Worm (Caenorhabditis elegans): ENCODE measurements around the gene ZK1058.9.

The ZK1058.9 gene

DNA sequence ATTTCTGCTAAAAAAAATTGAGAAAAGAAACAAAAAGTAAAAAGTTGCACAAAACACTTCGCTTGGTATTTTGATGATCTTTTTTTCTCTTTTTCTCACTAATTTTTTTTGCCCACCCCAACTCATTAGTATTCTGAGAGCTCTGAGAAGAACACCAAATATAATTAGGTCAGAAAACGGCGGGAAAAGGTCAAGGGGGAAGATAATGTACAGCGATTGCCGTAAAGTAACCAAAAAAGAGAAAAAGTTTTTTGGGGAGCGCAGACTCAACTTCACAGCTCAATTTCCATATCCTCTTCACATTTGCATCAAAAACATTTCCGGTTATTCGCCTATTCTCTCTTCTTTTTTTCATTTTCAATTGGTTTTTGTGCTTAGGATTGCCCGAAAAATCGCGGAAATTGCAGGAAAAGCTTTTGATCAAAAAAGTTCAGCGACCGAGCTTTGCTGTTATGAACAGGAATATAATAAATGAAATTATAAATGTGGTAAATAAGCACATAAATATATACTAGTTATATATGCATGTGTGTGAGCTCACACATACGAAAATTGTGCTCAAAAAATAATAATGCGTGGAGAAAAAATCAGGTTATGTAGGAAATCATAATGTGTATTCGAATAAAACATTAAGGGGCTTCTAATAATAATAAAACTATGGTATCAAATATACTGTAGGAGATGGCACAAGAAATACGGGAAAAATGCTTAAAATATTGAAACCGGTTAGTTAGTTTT lies 23.3 kb downstream of the ZK1058.9 start (continued):
- TF ChIP-seq F52B5.7 (tag; optimal IDR thresholded peaks at IDR 0.05) (peak; percentile 57), lsy-27 (tag; optimal IDR thresholded peaks at IDR 0.05; ENCODE audit: borderline replicate concordance, insufficient read depth) (no peak), attf-5 (GFP tag; optimal IDR thresholded peaks at IDR 0.05) (peak; percentile 0), ama-1 (optimal IDR thresholded peaks at IDR 0.05) (peak; percentile 80), ama-1 (GFP tag; optimal IDR thresholded peaks at IDR 0.05) (no peak)

DNA sequence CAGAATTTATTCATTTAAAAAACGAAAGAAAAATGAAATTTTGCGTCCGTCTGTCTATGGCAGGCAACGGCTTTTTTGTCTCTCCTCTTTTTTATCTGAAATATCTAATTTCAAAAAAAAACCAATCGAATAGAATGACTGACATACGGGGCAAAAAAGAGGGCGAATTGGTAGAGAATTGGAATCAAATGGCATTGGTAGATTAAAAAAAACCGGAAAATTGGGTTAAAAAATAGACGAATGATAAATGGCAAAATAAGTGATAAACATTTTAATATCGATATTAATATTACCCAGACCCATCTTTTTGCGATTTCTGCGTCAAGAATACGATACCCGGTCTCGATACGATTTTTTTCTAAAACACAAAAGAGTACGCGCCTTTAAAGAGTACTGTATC lies 24.5 kb downstream of the ZK1058.9 start, which contains the start of gene tir-1:
Gene tir-1 (minus strand): TSS at position 101 of the 400 bp plus-strand sequence.
- TF ChIP-seq lir-1 (GFP tag; conservative IDR thresholded peaks at IDR 0.05) (no peak), die-1 (tag; optimal IDR thresholded peaks at IDR 0.05) (no peak), D2030.7 (GFP tag; IDR thresholded peaks at IDR 0.05) (no peak), nfya-1 (tag; optimal IDR thresholded peaks at IDR 0.05; ENCODE audit: borderline replicate concordance, insufficient read depth) (no peak), unc-62 (GFP tag; optimal IDR thresholded peaks at IDR 0.05) (no peak), dpff-1 (tag; optimal IDR thresholded peaks at IDR 0.05) (no peak), F52B5.7 (tag; optimal IDR thresholded peaks at IDR 0.05) (no peak), ceh-58 (GFP tag; IDR thresholded peaks at IDR 0.05) (no peak), lin-54 (GFP tag; optimal IDR thresholded peaks at IDR 0.05) (no peak), egl-44 (GFP tag; IDR thresholded peaks at IDR 0.05) (no peak), Y79H2A.3 (GFP tag; conservative IDR thresholded peaks at IDR 0.05) (no peak), lsy-27 (tag; optimal IDR thresholded peaks at IDR 0.05; ENCODE audit: borderline replicate concordance, insufficient read depth) (no peak), sdz-38 (tag; optimal IDR thresholded peaks at IDR 0.05) (no peak), mel-28 (tag; optimal IDR thresholded peaks at IDR 0.05; ENCODE audit: borderline replicate concordance) (no peak), sea-2 (GFP tag; IDR thresholded peaks at IDR 0.05) (no peak), T07F8.4 (tag; optimal IDR thresholded peaks at IDR 0.05) (no peak), rec-8 (tag; optimal IDR thresholded peaks at IDR 0.05) (no peak), lin-35 (GFP tag; optimal IDR thresholded peaks at IDR 0.05) (no peak), dox-1 (GFP tag; IDR thresholded peaks at IDR 0.05) (no peak), Y56A3A.18 (GFP tag; IDR thresholded peaks at IDR 0.05) (no peak)

DNA sequence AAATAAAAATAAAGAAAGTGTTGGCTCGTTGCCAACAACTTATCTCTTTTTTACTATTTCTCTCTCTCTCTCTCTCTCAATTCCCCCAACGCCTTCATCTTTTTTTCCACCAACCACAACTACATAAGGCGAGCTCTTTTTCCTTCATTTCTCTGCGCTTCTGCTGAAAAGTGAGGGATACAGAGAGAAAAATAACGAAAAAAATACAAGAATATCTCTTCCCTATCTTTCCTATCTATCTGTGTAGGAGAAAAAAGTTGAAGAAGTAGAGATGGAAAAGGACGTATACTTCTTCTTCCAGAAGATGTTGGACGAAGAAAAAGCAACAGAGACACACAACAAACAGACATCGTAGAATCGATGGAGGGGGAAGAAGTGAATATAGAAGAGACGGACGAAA lies 27.2 kb downstream of the ZK1058.9 start:
- TF ChIP-seq fkh-3 (tag; optimal IDR thresholded peaks at IDR 0.05) (no peak), K12H6.12 (tag; optimal IDR thresholded peaks at IDR 0.05) (peak; percentile 65)

DNA sequence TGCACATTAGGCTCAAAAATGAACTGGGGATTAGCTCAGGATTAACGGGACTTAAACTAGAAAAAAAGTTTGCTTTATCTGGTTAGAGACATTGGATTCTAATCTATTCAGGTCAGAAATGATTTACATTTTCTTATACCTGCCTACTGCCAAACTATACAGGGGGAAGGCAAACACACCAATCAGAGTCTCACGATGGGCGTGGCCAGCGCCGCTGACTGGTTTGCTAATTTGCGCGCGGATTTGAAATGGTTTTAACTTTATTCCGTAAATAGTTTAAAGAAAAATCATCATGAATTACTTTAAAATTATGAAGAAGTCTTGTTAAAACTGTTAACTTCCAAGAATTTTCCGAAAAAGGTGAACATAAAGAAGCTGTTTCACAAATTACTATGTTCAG lies 27.7 kb downstream of the ZK1058.9 start:
- TF ChIP-seq ccch-3 (GFP tag; optimal IDR thresholded peaks at IDR 0.05) (no peak), ztf-25 (GFP tag; IDR thresholded peaks at IDR 0.05) (no peak), Y95B8A.8 (GFP tag; IDR thresholded peaks at IDR 0.05) (no peak), ztf-28 (GFP tag; IDR thresholded peaks at IDR 0.05) (no peak), Y53F4B.3 (GFP tag; IDR thresholded peaks at IDR 0.05) (no peak), T26A5.8 (tag; optimal IDR thresholded peaks at IDR 0.05) (no peak), ztf-18 (tag; optimal IDR thresholded peaks at IDR 0.05) (no peak), athp-1 (tag; optimal IDR thresholded peaks at IDR 0.05) (no peak), F33H1.4 (GFP tag; IDR thresholded peaks at IDR 0.05) (no peak), egl-18 (GFP tag; IDR thresholded peaks at IDR 0.05) (no peak), snpc-1.1 (tag; optimal IDR thresholded peaks at IDR 0.05; ENCODE audit: insufficient read depth) (no peak), hmg-1.2 (GFP tag; IDR thresholded peaks at IDR 0.05) (no peak), ztf-22 (GFP tag; optimal IDR thresholded peaks at IDR 0.05) (no peak), dox-1 (GFP tag; IDR thresholded peaks at IDR 0.05) (no peak), F10E7.11 (tag; optimal IDR thresholded peaks at IDR 0.05) (no peak), lsy-27 (tag; optimal IDR thresholded peaks at IDR 0.05; ENCODE audit: borderline replicate concordance, insufficient read depth) (no peak)
